Worm (Caenorhabditis elegans) whole organism, L3 larva: ENCODE results near the gene pitr-2.
A peak's percentile ranks its signal among the peaks of the same experiment; 100 is the strongest.

Experiments
- R02D3.7 ChIP-seq: fragments of 150-350 bp; optimal IDR thresholded peaks from 2 replicates; lab custom pipeline; 2014; ENCODE audit warnings: missing biosample characterization, missing genetic modification characterization
- ZK546.5 ChIP-seq: sonication (generic microtip); optimal IDR thresholded peaks from 2 replicates; lab custom pipeline; 2017; ENCODE audit warnings: missing biosample characterization, missing genetic modification characterization
- aly-2 ChIP-seq: fragments of 150-350 bp; optimal IDR thresholded peaks from 2 replicates; lab custom pipeline; 2014; ENCODE audit warnings: missing biosample characterization, missing genetic modification characterization
- ama-1 ChIP-seq: fragments of 150-350 bp; optimal IDR thresholded peaks from 2 replicates; lab custom pipeline; 2018
- ceh-16 ChIP-seq: sonication (generic microtip); optimal IDR thresholded peaks from 2 replicates; lab custom pipeline; 2017; ENCODE audit warnings: missing biosample characterization, missing genetic modification characterization
- ceh-28 ChIP-seq: fragments of 150-350 bp; optimal IDR thresholded peaks from 2 replicates; lab custom pipeline; 2014; ENCODE audit warnings: missing biosample characterization, missing genetic modification reagents, missing genetic modification characterization
- ceh-82 ChIP-seq: fragments of 150-350 bp; optimal IDR thresholded peaks from 2 replicates; lab custom pipeline; 2014; ENCODE audit warnings: missing biosample characterization, missing genetic modification characterization
- ceh-9 ChIP-seq: sonication (generic microtip); optimal IDR thresholded peaks from 2 replicates; lab custom pipeline; 2018; ENCODE audit warnings: missing biosample characterization, missing genetic modification characterization
- daf-12 ChIP-seq: fragments of 150-350 bp; optimal IDR thresholded peaks from 2 replicates; lab custom pipeline; 2014; ENCODE audit warnings: missing biosample characterization, missing genetic modification reagents, missing genetic modification characterization
- egl-27 ChIP-seq: sonication (generic microtip); optimal IDR thresholded peaks from 4 replicates; lab custom pipeline; 2017; ENCODE audit warnings: missing biosample characterization, missing genetic modification reagents, missing genetic modification characterization
- egl-5 ChIP-seq: fragments of 150-350 bp; optimal IDR thresholded peaks from 2 replicates; lab custom pipeline; 2017; ENCODE audit warnings: missing biosample characterization, missing genetic modification reagents, missing genetic modification characterization, inconsistent platforms
- elt-1 ChIP-seq: fragments of 150-350 bp; optimal IDR thresholded peaks from 2 replicates; lab custom pipeline; 2014; ENCODE audit warnings: missing biosample characterization, missing genetic modification characterization
- elt-2 ChIP-seq: sonication (generic microtip); optimal IDR thresholded peaks from 2 replicates; lab custom pipeline; 2016; ENCODE audit warnings: missing genetic modification reagents, mild to moderate bottlenecking, missing genetic modification characterization, missing compliant biosample characterization
- elt-3 ChIP-seq, 3 experiments: fragments of 150-350 bp in 1 of 3; sonication (generic microtip) in 2 of 3; optimal IDR thresholded peaks; 2 replicates in 2 of 3; 4 replicates in 1 of 3; lab custom pipeline; 2014 to 2017; ENCODE audit warnings: missing biosample characterization in 3 of 3, missing genetic modification characterization in 3 of 3
- eor-1 ChIP-seq, 2 experiments: fragments of 150-350 bp; optimal IDR thresholded peaks; 2 replicates each; lab custom pipeline; 2014 to 2018; ENCODE audit warnings: missing biosample characterization in 2 of 2, missing genetic modification characterization in 2 of 2
- fkh-10 ChIP-seq: sonication (generic microtip); optimal IDR thresholded peaks from 2 replicates; lab custom pipeline; 2017; ENCODE audit warnings: missing biosample characterization, missing genetic modification reagents, missing genetic modification characterization
- fkh-2 ChIP-seq: fragments of 150-350 bp; optimal IDR thresholded peaks from 2 replicates; lab custom pipeline; 2014; ENCODE audit warnings: missing biosample characterization, missing genetic modification reagents, missing genetic modification characterization
- fos-1 ChIP-seq: fragments of 150-350 bp; optimal IDR thresholded peaks from 2 replicates; lab custom pipeline; 2014; ENCODE audit warnings: missing biosample characterization, missing genetic modification characterization
- hmg-11 ChIP-seq: sonication (generic microtip); optimal IDR thresholded peaks from 2 replicates; lab custom pipeline; 2016; ENCODE audit warnings: missing genetic modification characterization, missing compliant biosample characterization
- jun-1 ChIP-seq: fragments of 150-350 bp; optimal IDR thresholded peaks from 2 replicates; lab custom pipeline; 2014; ENCODE audit warnings: missing biosample characterization, missing genetic modification reagents, missing genetic modification characterization
- lin-15B ChIP-seq: fragments of 150-350 bp; optimal IDR thresholded peaks from 2 replicates; lab custom pipeline; 2014; ENCODE audit warnings: missing biosample characterization, missing genetic modification characterization
- lin-39 ChIP-seq: fragments of 150-350 bp; optimal IDR thresholded peaks from 2 replicates; lab custom pipeline; 2018; ENCODE audit warnings: missing biosample characterization, missing genetic modification reagents, missing genetic modification characterization
- lsy-12 ChIP-seq: sonication (generic microtip); optimal IDR thresholded peaks from 2 replicates; lab custom pipeline; 2016; ENCODE audit warnings: mild to moderate bottlenecking, missing genetic modification characterization, missing compliant biosample characterization
- mdl-1 ChIP-seq: fragments of 150-350 bp; optimal IDR thresholded peaks from 2 replicates; lab custom pipeline; 2014; ENCODE audit warnings: missing biosample characterization, missing genetic modification characterization
- mml-1 ChIP-seq: fragments of 150-350 bp; sonication (generic microtip); optimal IDR thresholded peaks from 3 replicates; lab custom pipeline; 2014; ENCODE audit warnings: missing biosample characterization, missing genetic modification characterization
- nfya-1 ChIP-seq: sonication (generic microtip); optimal IDR thresholded peaks from 2 replicates; lab custom pipeline; 2017; ENCODE audit warnings: missing genetic modification characterization, mild to moderate bottlenecking, missing compliant biosample characterization, antibody characterized with exemption, moderate library complexity; ENCODE audit not compliant: insufficient read depth
- nhr-11 ChIP-seq: fragments of 150-350 bp; optimal IDR thresholded peaks from 2 replicates; lab custom pipeline; 2014; ENCODE audit warnings: missing biosample characterization, missing genetic modification characterization
- nhr-12 ChIP-seq: fragments of 150-350 bp; optimal IDR thresholded peaks from 2 replicates; lab custom pipeline; 2014; ENCODE audit warnings: missing biosample characterization, missing genetic modification characterization
- nhr-23 ChIP-seq: fragments of 150-350 bp; optimal IDR thresholded peaks from 2 replicates; lab custom pipeline; 2014; ENCODE audit warnings: missing biosample characterization, missing genetic modification reagents, missing genetic modification characterization
- nhr-237 ChIP-seq: fragments of 150-350 bp; optimal IDR thresholded peaks from 2 replicates; lab custom pipeline; 2014; ENCODE audit warnings: missing biosample characterization, missing genetic modification characterization
- nhr-25 ChIP-seq: sonication (generic microtip); optimal IDR thresholded peaks from 2 replicates; lab custom pipeline; 2017; ENCODE audit warnings: missing biosample characterization, missing genetic modification characterization
- nhr-28 ChIP-seq: fragments of 150-350 bp; optimal IDR thresholded peaks from 2 replicates; lab custom pipeline; 2014; ENCODE audit warnings: missing biosample characterization, missing genetic modification characterization
- nhr-43 ChIP-seq: sonication (generic microtip); optimal IDR thresholded peaks from 2 replicates; lab custom pipeline; 2016; ENCODE audit warnings: mild to moderate bottlenecking, missing genetic modification characterization, missing compliant biosample characterization; ENCODE audit not compliant: poor library complexity, severe bottlenecking
- nhr-67 ChIP-seq: fragments of 150-350 bp; optimal IDR thresholded peaks from 2 replicates; lab custom pipeline; 2014; ENCODE audit warnings: missing biosample characterization, missing genetic modification characterization
- nhr-76 ChIP-seq: fragments of 150-350 bp; sonication (generic microtip); optimal IDR thresholded peaks from 5 replicates; lab custom pipeline; 2014; ENCODE audit warnings: missing biosample characterization, missing genetic modification characterization
- nhr-77 ChIP-seq: fragments of 150-350 bp; optimal IDR thresholded peaks from 2 replicates; lab custom pipeline; 2014; ENCODE audit warnings: missing biosample characterization, missing genetic modification characterization
- pha-4 ChIP-seq: fragments of 150-350 bp; optimal IDR thresholded peaks from 2 replicates; lab custom pipeline; 2014; ENCODE audit warnings: missing biosample characterization, missing genetic modification reagents, missing genetic modification characterization
- pqm-1 ChIP-seq: fragments of 150-350 bp; optimal IDR thresholded peaks from 2 replicates; lab custom pipeline; 2017; ENCODE audit warnings: missing biosample characterization, missing genetic modification characterization, inconsistent platforms
- sea-2 ChIP-seq: fragments of 150-350 bp; sonication (generic microtip); optimal IDR thresholded peaks from 4 replicates; lab custom pipeline; 2014; ENCODE audit warnings: missing biosample characterization, missing genetic modification reagents, missing genetic modification characterization
- skn-1 ChIP-seq: fragments of 150-350 bp; optimal IDR thresholded peaks from 2 replicates; lab custom pipeline; 2014; ENCODE audit warnings: missing biosample characterization, missing genetic modification characterization
- snpc-4 ChIP-seq: fragments of 150-350 bp; optimal IDR thresholded peaks from 2 replicates; lab custom pipeline; 2014; ENCODE audit warnings: missing biosample characterization, missing genetic modification characterization
- tbx-2 ChIP-seq: sonication (generic microtip); optimal IDR thresholded peaks from 2 replicates; lab custom pipeline; 2016; ENCODE audit warnings: mild to moderate bottlenecking, missing genetic modification characterization, missing compliant biosample characterization
- unc-39 ChIP-seq: sonication (generic microtip); optimal IDR thresholded peaks from 4 replicates; lab custom pipeline; 2017; ENCODE audit warnings: missing biosample characterization, missing genetic modification characterization
- unc-62 ChIP-seq: fragments of 150-350 bp; sonication (generic microtip); optimal IDR thresholded peaks from 4 replicates; lab custom pipeline; 2014; ENCODE audit warnings: missing biosample characterization, missing genetic modification reagents, missing genetic modification characterization
- zag-1 ChIP-seq: fragments of 150-350 bp; optimal IDR thresholded peaks from 2 replicates; lab custom pipeline; 2014; ENCODE audit warnings: missing biosample characterization, missing genetic modification characterization
- ztf-11 ChIP-seq: fragments of 150-350 bp; optimal IDR thresholded peaks from 2 replicates; lab custom pipeline; 2014; ENCODE audit warnings: missing biosample characterization, missing genetic modification characterization
- ztf-4 ChIP-seq: fragments of 150-350 bp; optimal IDR thresholded peaks from 2 replicates; lab custom pipeline; 2014; ENCODE audit warnings: missing biosample characterization, missing genetic modification characterization

The pitr-2 gene

ce11 chrV:9128562-9128961 lies 9.0 kb downstream of the pitr-2 start:
- TF ChIP-seq ama-1 (no peak), eor-1 (tag; optimal IDR thresholded peaks at IDR 0.05; lab: Kevin White, UChicago) (no peak), ztf-4 (tag; lab: Kevin White, UChicago) (no peak), ceh-16 (tag; lab: Kevin White, UChicago) (no peak), nhr-28 (tag; lab: Kevin White, UChicago) (no peak), pha-4 (tag; lab: Kevin White, UChicago) (no peak), mdl-1 (tag; lab: Kevin White, UChicago) (peak; percentile 81), unc-62 (GFP tag; lab: Kevin White, UChicago) (no peak), skn-1 (tag; lab: Kevin White, UChicago) (no peak), egl-5 (tag; lab: Kevin White, UChicago) (no peak), ceh-9 (tag; lab: Kevin White, UChicago) (no peak), jun-1 (no peak), zag-1 (tag; lab: Kevin White, UChicago) (no peak), ZK546.5 (tag; lab: Kevin White, UChicago) (no peak), fos-1 (tag; lab: Kevin White, UChicago) (no peak), unc-39 (tag; lab: Kevin White, UChicago) (no peak), nhr-67 (tag; lab: Kevin White, UChicago) (no peak), lsy-12 (no peak), elt-2 (tag; lab: Kevin White, UChicago) (peak; percentile 2), daf-12 (tag; lab: Kevin White, UChicago) (no peak), snpc-4 (tag; lab: Kevin White, UChicago) (peak; percentile 41), ztf-11 (tag; lab: Kevin White, UChicago) (no peak), pqm-1 (tag; lab: Kevin White, UChicago) (no peak), nhr-12 (tag; lab: Kevin White, UChicago) (no peak), R02D3.7 (tag; lab: Kevin White, UChicago) (no peak), nhr-25 (no peak), tbx-2 (tag; lab: Kevin White, UChicago) (no peak), sea-2 (GFP tag; lab: Kevin White, UChicago) (no peak), ceh-28 (no peak), ceh-82 (no peak), nhr-23 (tag; lab: Kevin White, UChicago) (no peak), nhr-76 (tag; lab: Kevin White, UChicago) (no peak), hmg-11 (tag; lab: Kevin White, UChicago) (no peak), elt-1 (no peak), nhr-11 (tag; lab: Kevin White, UChicago) (peak; percentile 82), lin-39 (tag; lab: Kevin White, UChicago) (peak; percentile 36), nfya-1 (peak; percentile 73), fkh-10 (GFP tag; lab: Kevin White, UChicago) (peak; percentile 69), mml-1 (tag; lab: Kevin White, UChicago) (no peak), lin-15B (tag; lab: Kevin White, UChicago) (peak; percentile 16), egl-27 (no peak), nhr-77 (no peak), elt-3 (tag; optimal IDR thresholded peaks at IDR 0.05; lab: Kevin White, UChicago) (no peak), nhr-237 (tag; lab: Kevin White, UChicago) (no peak), aly-2 (tag; lab: Kevin White, UChicago) (no peak), fkh-2 (tag; lab: Kevin White, UChicago) (no peak), nhr-43 (tag; lab: Kevin White, UChicago) (no peak)
- TF ChIP-seq, all 47 proteins: peak for 8
